Worm (Caenorhabditis elegans) whole organism, late embryonic: Measurements from ENCODE around the gene acdh-12.

Experiments used
- C08G9.2 ChIP-seq: sonication (generic microtip); optimal IDR thresholded peaks from 2 replicates; lab custom pipeline; 2016; ENCODE audit warnings: mild to moderate bottlenecking, missing genetic modification characterization, moderate library complexity, missing compliant biosample characterization
- C38D4.7 ChIP-seq: fragments of 200-800 bp; sonication (Bioruptor generic); optimal IDR thresholded peaks from 2 replicates; lab custom pipeline; 2018; ENCODE audit warnings: mild to moderate bottlenecking, missing genetic modification characterization, moderate library complexity, missing compliant biosample characterization
- F13H6.1 ChIP-seq: sonication (generic microtip); optimal IDR thresholded peaks from 2 replicates; lab custom pipeline; 2016; ENCODE audit warnings: missing genetic modification characterization, missing compliant biosample characterization
- K09A11.1 ChIP-seq: sonication (generic microtip); optimal IDR thresholded peaks from 2 replicates; lab custom pipeline; 2017; ENCODE audit warnings: antibody characterized with exemption, mild to moderate bottlenecking, missing genetic modification characterization, missing compliant biosample characterization; ENCODE audit not compliant: insufficient read depth
- T23F11.4 ChIP-seq: fragments of 200-800 bp; sonication (Bioruptor generic); optimal IDR thresholded peaks from 2 replicates; lab custom pipeline; 2018; ENCODE audit warnings: mild to moderate bottlenecking, missing genetic modification characterization, missing compliant biosample characterization
- Y22D7AL.16 ChIP-seq: sonication (generic microtip); optimal IDR thresholded peaks from 2 replicates; lab custom pipeline; 2016; ENCODE audit warnings: missing genetic modification characterization, missing compliant biosample characterization
- ahr-1 ChIP-seq: sonication (generic microtip); optimal IDR thresholded peaks from 2 replicates; lab custom pipeline; 2016; ENCODE audit warnings: missing genetic modification characterization, missing compliant biosample characterization
- ama-1 ChIP-seq: fragments of 150-350 bp; optimal IDR thresholded peaks from 2 replicates; lab custom pipeline; 2014
- ceh-14 ChIP-seq: sonication (generic microtip); optimal IDR thresholded peaks from 2 replicates; lab custom pipeline; 2016; ENCODE audit warnings: missing genotype, missing genetic modification characterization, missing compliant biosample characterization
- ceh-18 ChIP-seq: sonication (generic microtip); optimal IDR thresholded peaks from 2 replicates; lab custom pipeline; 2016; ENCODE audit warnings: missing genetic modification characterization, missing compliant biosample characterization
- ceh-19 ChIP-seq: fragments of 200-800 bp; sonication (Bioruptor generic); optimal IDR thresholded peaks from 2 replicates; lab custom pipeline; 2018; ENCODE audit warnings: mild to moderate bottlenecking, missing genetic modification characterization, missing compliant biosample characterization
- ceh-2 ChIP-seq: sonication (generic microtip); optimal IDR thresholded peaks from 2 replicates; lab custom pipeline; 2016; ENCODE audit warnings: missing genotype, missing genetic modification characterization, missing compliant biosample characterization
- ceh-24 ChIP-seq: sonication (generic microtip); optimal IDR thresholded peaks from 2 replicates; lab custom pipeline; 2016; ENCODE audit warnings: mild to moderate bottlenecking, missing genetic modification characterization, missing compliant biosample characterization
- ceh-30 ChIP-seq: fragments of 150-350 bp; optimal IDR thresholded peaks from 2 replicates; lab custom pipeline; 2014; ENCODE audit warnings: missing biosample characterization, missing genetic modification characterization
- ceh-31 ChIP-seq: sonication (generic microtip); optimal IDR thresholded peaks from 2 replicates; lab custom pipeline; 2016; ENCODE audit warnings: missing genetic modification characterization, missing compliant biosample characterization
- ceh-34 ChIP-seq: sonication (generic microtip); optimal IDR thresholded peaks from 2 replicates; lab custom pipeline; 2016; ENCODE audit warnings: mild to moderate bottlenecking, missing genetic modification characterization, missing compliant biosample characterization
- che-1 ChIP-seq: sonication (generic microtip); optimal IDR thresholded peaks from 2 replicates; lab custom pipeline; 2016; ENCODE audit warnings: mild to moderate bottlenecking, missing genetic modification characterization, missing compliant biosample characterization
- dmd-4 ChIP-seq: sonication (generic microtip); optimal IDR thresholded peaks from 2 replicates; lab custom pipeline; 2016; ENCODE audit warnings: borderline replicate concordance, missing genetic modification characterization, missing compliant biosample characterization
- dve-1 ChIP-seq: sonication (generic microtip); optimal IDR thresholded peaks from 2 replicates; lab custom pipeline; 2017; ENCODE audit warnings: antibody characterized with exemption, mild to moderate bottlenecking, missing genetic modification characterization, missing compliant biosample characterization
- ets-4 ChIP-seq: sonication (generic microtip); optimal IDR thresholded peaks from 2 replicates; lab custom pipeline; 2016; ENCODE audit warnings: missing genetic modification characterization, missing compliant biosample characterization
- eyg-1 ChIP-seq: sonication (generic microtip); optimal IDR thresholded peaks from 2 replicates; lab custom pipeline; 2016; ENCODE audit warnings: missing genotype, missing genetic modification characterization, missing compliant biosample characterization
- hlh-15 ChIP-seq: sonication (generic microtip); optimal IDR thresholded peaks from 2 replicates; lab custom pipeline; 2016; ENCODE audit warnings: missing genetic modification characterization, missing compliant biosample characterization
- hlh-30 ChIP-seq: sonication (generic microtip); optimal IDR thresholded peaks from 2 replicates; lab custom pipeline; 2017; ENCODE audit warnings: antibody characterized with exemption, missing genetic modification characterization, missing compliant biosample characterization; ENCODE audit not compliant: insufficient read depth
- hlh-8 ChIP-seq: sonication (generic microtip); optimal IDR thresholded peaks from 2 replicates; lab custom pipeline; 2016; ENCODE audit warnings: missing genotype, missing genetic modification characterization, missing compliant biosample characterization
- lin-11 ChIP-seq: fragments of 200-800 bp; sonication (Bioruptor generic); optimal IDR thresholded peaks from 2 replicates; lab custom pipeline; 2018; ENCODE audit warnings: mild to moderate bottlenecking, missing genetic modification characterization, missing compliant biosample characterization
- madf-2 ChIP-seq: sonication (generic microtip); optimal IDR thresholded peaks from 2 replicates; lab custom pipeline; 2017; ENCODE audit warnings: missing genetic modification characterization, missing compliant biosample characterization
- mec-3 ChIP-seq: sonication (generic microtip); optimal IDR thresholded peaks from 2 replicates; lab custom pipeline; 2016; ENCODE audit warnings: borderline replicate concordance, missing genetic modification characterization, missing compliant biosample characterization
- nfya-1 ChIP-seq: sonication (generic microtip); optimal IDR thresholded peaks from 2 replicates; lab custom pipeline; 2017; ENCODE audit warnings: missing genetic modification characterization, mild to moderate bottlenecking, missing compliant biosample characterization, antibody characterized with exemption, moderate library complexity
- nhr-232 ChIP-seq: sonication (generic microtip); optimal IDR thresholded peaks from 2 replicates; lab custom pipeline; 2016; ENCODE audit warnings: missing genetic modification characterization, missing compliant biosample characterization
- npax-4 ChIP-seq: sonication (generic microtip); optimal IDR thresholded peaks from 2 replicates; lab custom pipeline; 2016; ENCODE audit warnings: missing genetic modification characterization, missing compliant biosample characterization
- pha-4 ChIP-seq: fragments of 150-350 bp; optimal IDR thresholded peaks from 2 replicates; lab custom pipeline; 2018; ENCODE audit warnings: missing biosample characterization, missing genetic modification reagents, missing genetic modification characterization
- ref-2 ChIP-seq: sonication (generic microtip); optimal IDR thresholded peaks from 2 replicates; lab custom pipeline; 2016; ENCODE audit warnings: missing genetic modification characterization, missing compliant biosample characterization
- sdc-2 ChIP-seq: sonication (generic microtip); optimal IDR thresholded peaks from 2 replicates; lab custom pipeline; 2016; ENCODE audit warnings: missing genotype, missing genetic modification characterization, missing compliant biosample characterization
- sox-4 ChIP-seq: sonication (generic microtip); optimal IDR thresholded peaks from 2 replicates; lab custom pipeline; 2017; ENCODE audit warnings: mild to moderate bottlenecking, missing genetic modification characterization, inconsistent platforms, missing compliant biosample characterization
- tbx-7 ChIP-seq: sonication (generic microtip); optimal IDR thresholded peaks from 2 replicates; lab custom pipeline; 2016; ENCODE audit warnings: missing genotype, missing genetic modification characterization, missing compliant biosample characterization
- unc-42 ChIP-seq: sonication (generic microtip); optimal IDR thresholded peaks from 2 replicates; lab custom pipeline; 2016; ENCODE audit warnings: missing genotype, missing genetic modification characterization, missing compliant biosample characterization
- unc-86 ChIP-seq: sonication (generic microtip); optimal IDR thresholded peaks from 2 replicates; lab custom pipeline; 2016; ENCODE audit warnings: missing genetic modification characterization, missing compliant biosample characterization

acdh-12 gene

DNA sequence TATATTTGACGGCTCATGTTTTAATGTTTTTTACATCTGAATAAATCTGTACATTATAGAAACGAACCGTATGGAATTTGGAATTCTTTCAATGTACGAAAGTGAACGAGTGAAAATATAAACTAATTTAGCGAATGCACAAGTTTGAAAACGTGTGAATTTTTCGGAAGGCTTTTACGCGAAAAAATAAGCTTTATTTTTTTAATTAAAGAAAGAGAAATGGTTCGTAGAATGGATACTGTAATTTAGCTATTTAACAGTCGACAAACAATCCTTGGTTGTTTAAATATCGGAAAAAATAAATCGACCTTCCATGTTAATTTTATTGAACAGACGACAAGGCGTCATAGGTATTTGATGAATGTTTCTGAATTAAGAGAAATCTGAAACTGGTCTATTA lies at the start of gene acdh-12:
acdh-12 (minus strand) TSS at position 101 of the 400 bp plus-strand sequence.
- TF ChIP-seq T23F11.4 (GFP tag; lab: Kevin White, UChicago): no peak

DNA sequence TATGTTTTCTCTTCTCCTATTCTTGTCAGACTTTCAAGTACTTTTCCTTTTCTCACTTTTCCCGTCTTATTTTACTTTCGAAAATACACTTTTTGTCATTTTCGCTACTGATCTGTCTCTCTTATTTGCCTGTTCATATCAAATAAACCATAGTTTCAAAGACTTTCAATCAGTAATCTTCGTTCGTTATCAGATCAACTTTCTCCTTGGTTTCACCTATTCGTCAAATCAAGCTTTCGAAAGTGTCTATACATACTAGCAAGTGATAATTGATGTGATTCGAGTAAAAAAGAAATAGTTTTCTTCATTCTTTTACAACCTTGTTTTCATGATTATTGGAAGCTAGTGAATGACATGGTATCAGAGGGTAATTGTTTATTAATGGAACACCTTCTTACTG lies 47.3 kb upstream of the acdh-12 start:
- TF ChIP-seq hlh-15 (tag; lab: Kevin White, UChicago): no peak
- no peak for TF ChIP-seq che-1 (tag; lab: Kevin White, UChicago)
- no peak for TF ChIP-seq Y22D7AL.16
- TF ChIP-seq sdc-2 (tag; lab: Kevin White, UChicago): no peak
- TF ChIP-seq unc-86 (tag; lab: Kevin White, UChicago): no peak
- TF ChIP-seq eyg-1 (tag; lab: Kevin White, UChicago): no peak
- TF ChIP-seq ceh-30: no peak
- TF ChIP-seq, all 69 proteins: peak for 0

DNA sequence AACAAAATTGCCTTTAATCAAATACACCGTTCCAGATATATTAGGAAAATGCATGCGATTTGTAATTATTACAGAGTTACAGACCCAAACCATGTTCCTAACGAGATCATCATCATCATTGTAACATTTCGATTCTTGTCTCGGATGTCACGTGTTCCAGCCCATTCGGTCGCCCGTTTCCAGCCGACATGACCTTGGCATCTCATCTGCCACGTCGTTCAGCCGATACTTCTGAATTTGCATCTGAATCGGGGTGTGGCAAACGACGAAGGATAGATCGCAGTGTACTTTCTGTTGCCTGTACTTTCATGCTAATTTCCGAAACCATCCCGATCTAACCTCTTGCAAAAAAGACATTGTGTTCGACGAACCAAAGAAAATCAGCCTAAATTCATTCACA lies 44.3 kb upstream of the acdh-12 start:
- TF ChIP-seq lin-11 (tag; lab: Kevin White, UChicago) (no peak), nhr-232 (no peak), hlh-15 (tag; lab: Kevin White, UChicago) (no peak), madf-2 (tag; lab: Kevin White, UChicago) (no peak), ama-1 (lab: Kevin White, UChicago) (no peak), nfya-1 (tag; lab: Kevin White, UChicago) (no peak), unc-42 (tag; lab: Kevin White, UChicago) (no peak), K09A11.1 (no peak), npax-4 (tag; lab: Kevin White, UChicago) (no peak), dve-1 (tag; lab: Kevin White, UChicago) (no peak), ceh-14 (no peak), ceh-19 (no peak), ref-2 (tag; lab: Kevin White, UChicago) (no peak), tbx-7 (tag; lab: Kevin White, UChicago) (no peak), hlh-30 (tag; lab: Kevin White, UChicago) (no peak)

DNA sequence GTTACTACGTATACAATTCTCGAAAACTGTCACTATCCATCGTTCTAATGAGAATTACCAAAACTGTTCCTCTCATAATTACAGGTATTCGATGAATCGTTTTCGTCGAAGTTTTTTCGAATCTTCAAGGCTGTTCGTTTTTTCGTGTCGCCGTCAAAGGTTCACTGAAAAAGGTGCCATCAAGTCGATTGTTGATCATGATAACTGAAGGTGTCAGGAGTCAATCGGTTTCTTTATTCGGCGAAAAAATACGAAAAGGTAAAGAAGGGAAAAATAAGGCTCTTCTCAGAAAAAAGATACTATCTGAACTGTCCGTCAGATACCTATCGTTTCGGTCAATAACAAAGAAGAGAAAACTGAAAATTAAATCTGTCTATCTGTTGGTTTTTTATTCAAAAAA lies 43.4 kb upstream of the acdh-12 start:
- TF ChIP-seq dmd-4 (tag; lab: Kevin White, UChicago) (no peak), ceh-19 (no peak), ahr-1 (no peak), unc-42 (tag; lab: Kevin White, UChicago) (no peak), ceh-34 (tag; lab: Kevin White, UChicago) (no peak), F13H6.1 (tag; lab: Kevin White, UChicago) (no peak), mec-3 (tag; lab: Kevin White, UChicago) (no peak), ceh-24 (tag; lab: Kevin White, UChicago) (no peak), tbx-7 (tag; lab: Kevin White, UChicago) (no peak), unc-86 (tag; lab: Kevin White, UChicago) (no peak), C38D4.7 (GFP tag; lab: Kevin White, UChicago) (no peak), ets-4 (no peak), lin-11 (tag; lab: Kevin White, UChicago) (no peak), pha-4 (tag; lab: Kevin White, UChicago) (no peak), sox-4 (tag; lab: Kevin White, UChicago) (no peak), dve-1 (tag; lab: Kevin White, UChicago) (no peak), hlh-8 (no peak)

DNA sequence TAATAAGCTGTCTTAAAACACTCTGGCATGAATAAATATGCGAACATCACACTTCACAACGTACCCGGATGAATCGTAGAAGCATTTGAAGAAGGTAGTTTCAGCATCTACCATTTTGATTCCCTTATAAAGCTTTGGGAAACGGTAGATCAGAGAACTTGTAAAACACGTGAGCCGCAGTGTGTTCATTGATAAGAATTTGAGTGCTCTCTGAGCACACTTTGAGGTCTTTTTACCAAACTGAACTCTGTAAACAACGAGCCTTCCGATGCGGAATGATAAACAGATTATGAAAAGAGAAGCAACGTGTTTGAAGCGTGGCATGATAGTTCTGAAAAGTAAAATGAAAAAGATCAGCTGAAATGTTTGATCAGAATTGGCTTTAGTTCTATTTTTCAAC lies 42.8 kb upstream of the acdh-12 start, which contains the start of gene aqp-1:
aqp-1 (minus strand) TSS at position 102 of the 400 bp plus-strand sequence.
- no peak for TF ChIP-seq ets-4
- no peak for TF ChIP-seq eyg-1 (tag; lab: Kevin White, UChicago)
- no peak for TF ChIP-seq ceh-18
- no peak for TF ChIP-seq ceh-31 (tag; lab: Kevin White, UChicago)
- no peak for TF ChIP-seq sdc-2 (tag; lab: Kevin White, UChicago)
- no peak for TF ChIP-seq C08G9.2 (tag; lab: Kevin White, UChicago)
- no peak for TF ChIP-seq Y22D7AL.16
- no peak for TF ChIP-seq ceh-2 (tag; lab: Kevin White, UChicago)
- TF ChIP-seq lin-11 (tag; lab: Kevin White, UChicago): no peak
- no peak for TF ChIP-seq ceh-24 (tag; lab: Kevin White, UChicago)
- TF ChIP-seq ahr-1: no peak
- TF ChIP-seq, all 69 proteins: peak for 0
